Fruit fly (Drosophila melanogaster) whole organism, adult: Measurements from ENCODE around the gene CG31224.

Source experiments
- CG33017 ChIP-seq: fragments of 200-800 bp; sonication (Bioruptor generic); optimal IDR thresholded peaks from 2 replicates; lab custom pipeline; 2018; ENCODE audit warnings: missing biosample characterization, mild to moderate bottlenecking, missing genetic modification characterization, moderate library complexity
- Clk ChIP-seq: fragments of 200-800 bp; sonication (Bioruptor generic); optimal IDR thresholded peaks from 2 replicates; lab custom pipeline; 2017; ENCODE audit warnings: missing biosample characterization, missing genetic modification characterization
- Mnt ChIP-seq: fragments of 200-800 bp; sonication (Bioruptor generic); optimal IDR thresholded peaks from 2 replicates; lab custom pipeline; 2016; ENCODE audit warnings: missing biosample characterization, mild to moderate bottlenecking, missing genetic modification characterization
- cic ChIP-seq: fragments of 200-800 bp; sonication (Bioruptor generic); optimal IDR thresholded peaks from 2 replicates; lab custom pipeline; 2017; ENCODE audit warnings: missing biosample characterization, mild to moderate bottlenecking, missing genetic modification characterization, moderate library complexity
- cnc ChIP-seq, 2 experiments: fragments of >200 bp; optimal IDR thresholded peaks; 2 replicates each; lab custom pipeline; 2017
- kay ChIP-seq: fragments of 200-800 bp; sonication (Bioruptor generic); peaks from one replicate; lab custom pipeline; 2016; ENCODE audit warnings: missing biosample characterization, missing genetic modification characterization, borderline replicate concordance
- pad ChIP-seq: fragments of 200-800 bp; sonication (Bioruptor generic); optimal IDR thresholded peaks from 3 replicates; lab custom pipeline; 2017; ENCODE audit warnings: missing biosample characterization, missing genetic modification characterization, mild to moderate bottlenecking, moderate library complexity, missing genetic modification reagents

DNA sequence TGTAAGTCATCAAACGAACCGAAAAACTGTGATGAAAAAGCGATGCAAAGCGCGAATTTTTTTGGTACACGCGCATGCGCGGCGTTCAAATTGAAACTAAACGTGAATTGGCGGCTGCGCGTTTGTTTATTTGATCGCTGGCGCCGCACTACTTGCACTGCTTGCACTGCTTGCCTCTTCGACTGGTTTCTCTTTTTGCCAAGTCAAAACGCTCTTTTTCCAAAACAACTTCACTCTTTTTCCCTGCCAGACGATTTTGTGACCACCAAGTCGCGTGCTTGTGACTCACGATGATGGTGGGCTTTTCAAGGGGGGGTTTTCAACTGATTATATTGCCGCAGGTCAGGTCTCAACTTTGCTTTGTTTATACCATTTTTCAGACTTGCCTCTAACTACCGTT is 37.9 kb downstream of the CG31224 start, which contains the start of gene CG14304:
- TF ChIP-seq cnc (optimal IDR thresholded peaks at IDR 0.05; lab: Kevin White, UChicago) (no peak), CG33017 (tag; lab: Kevin White, UChicago) (no peak), Clk (GFP tag; lab: Kevin White, UChicago) (no peak), pad (GFP tag; lab: Kevin White, UChicago) (no peak), cic (GFP tag; lab: Kevin White, UChicago) (no peak), kay (GFP tag; lab: Kevin White, UChicago) (no peak), Mnt (GFP tag; lab: Kevin White, UChicago) (no peak)
